Worm (Caenorhabditis elegans): ENCODE data around the gene bre-3.

The bre-3 gene

ce11 chrIII:9453962-9454361 is 31.3 kb downstream of the bre-3 start, which contains the start of gene F54C8.7:
TSS of gene F54C8.7 (minus strand) at chrIII:9454062.
- TF ChIP-seq flh-1 (GFP tag; optimal IDR thresholded peaks at IDR 0.05) (no peak), ces-1 (GFP tag; optimal IDR thresholded peaks at IDR 0.05) (no peak), sptf-1 (tag; optimal IDR thresholded peaks at IDR 0.05) (no peak), lin-32 (GFP tag; optimal IDR thresholded peaks at IDR 0.05) (no peak), lsy-2 (tag; optimal IDR thresholded peaks at IDR 0.05) (no peak), unc-62 (GFP tag; optimal IDR thresholded peaks at IDR 0.05) (no peak), nhr-12 (tag; optimal IDR thresholded peaks at IDR 0.05) (no peak), M03D4.4 (tag; optimal IDR thresholded peaks at IDR 0.05) (no peak), unc-39 (tag; optimal IDR thresholded peaks at IDR 0.05) (no peak), ceh-39 (tag; optimal IDR thresholded peaks at IDR 0.05) (no peak), mls-2 (tag; optimal IDR thresholded peaks at IDR 0.05) (no peak), nhr-2 (tag; optimal IDR thresholded peaks at IDR 0.05) (no peak), nhr-237 (tag; optimal IDR thresholded peaks at IDR 0.05) (no peak), bed-3 (GFP tag; optimal IDR thresholded peaks at IDR 0.05) (no peak), ceh-43 (GFP tag; optimal IDR thresholded peaks at IDR 0.05) (no peak), ceh-83 (GFP tag; optimal IDR thresholded peaks at IDR 0.05) (no peak), blmp-1 (tag; optimal IDR thresholded peaks at IDR 0.05) (no peak), sem-2 (GFP tag; optimal IDR thresholded peaks at IDR 0.05) (no peak), tbx-8 (GFP tag; optimal IDR thresholded peaks at IDR 0.05) (no peak)

- TF ChIP-seq elt-3 (tag; optimal IDR thresholded peaks at IDR 0.05), result no peak
- no peak for TF ChIP-seq bed-3 (GFP tag; optimal IDR thresholded peaks at IDR 0.05)
- TF ChIP-seq elt-1 (tag; optimal IDR thresholded peaks at IDR 0.05; ENCODE audit: borderline replicate concordance, insufficient read depth), result no peak
- no peak for TF ChIP-seq hlh-1 (tag; optimal IDR thresholded peaks at IDR 0.05)
- TF ChIP-seq unc-39 (tag; optimal IDR thresholded peaks at IDR 0.05), result peak; percentile 16
- TF ChIP-seq nhr-237 (tag; optimal IDR thresholded peaks at IDR 0.05), result no peak
- TF ChIP-seq ces-1 (GFP tag; optimal IDR thresholded peaks at IDR 0.05), result peak; percentile 72
- no peak for TF ChIP-seq unc-120 (tag; optimal IDR thresholded peaks at IDR 0.05; ENCODE audit: poor library complexity, severe bottlenecking)
- TF ChIP-seq snpc-4 (tag; optimal IDR thresholded peaks at IDR 0.05), result no peak
- TF ChIP-seq flh-1 (GFP tag; optimal IDR thresholded peaks at IDR 0.05), result no peak
- peak; percentile 24 for TF ChIP-seq ztf-11 (tag; optimal IDR thresholded peaks at IDR 0.05)
- TF ChIP-seq pha-4 (tag; optimal IDR thresholded peaks at IDR 0.05), result no peak
- TF ChIP-seq nhr-12 (tag; optimal IDR thresholded peaks at IDR 0.05), result no peak
- peak; percentile 45 for TF ChIP-seq sptf-1 (tag; optimal IDR thresholded peaks at IDR 0.05)
- TF ChIP-seq ceh-83 (GFP tag; optimal IDR thresholded peaks at IDR 0.05), result no peak
- TF ChIP-seq tbx-8 (GFP tag; optimal IDR thresholded peaks at IDR 0.05), result no peak
- no peak for TF ChIP-seq ceh-39 (tag; optimal IDR thresholded peaks at IDR 0.05)
- TF ChIP-seq unc-62 (GFP tag; optimal IDR thresholded peaks at IDR 0.05), result peak; percentile 22
- TF ChIP-seq nhr-28 (tag; optimal IDR thresholded peaks at IDR 0.05), result no peak
- TF ChIP-seq blmp-1 (tag; optimal IDR thresholded peaks at IDR 0.05), result no peak
- TF ChIP-seq drap-1 (GFP tag; optimal IDR thresholded peaks at IDR 0.05), result no peak
- peak; percentile 76 for TF ChIP-seq ham-2 (GFP tag; optimal IDR thresholded peaks at IDR 0.05)
- TF ChIP-seq mab-5 (tag; optimal IDR thresholded peaks at IDR 0.05), result no peak
- TF ChIP-seq mep-1 (tag; optimal IDR thresholded peaks at IDR 0.05), result peak; percentile 11
- TF ChIP-seq nhr-2 (tag; optimal IDR thresholded peaks at IDR 0.05), result peak; percentile 96
- peak; percentile 83 for TF ChIP-seq mls-2 (tag; optimal IDR thresholded peaks at IDR 0.05)
- TF ChIP-seq ceh-43 (GFP tag; optimal IDR thresholded peaks at IDR 0.05), result peak; percentile 67
- no peak for TF ChIP-seq M03D4.4 (tag; optimal IDR thresholded peaks at IDR 0.05)
- TF ChIP-seq zip-8 (tag; optimal IDR thresholded peaks at IDR 0.05), result no peak
- TF ChIP-seq cnd-1 (tag; optimal IDR thresholded peaks at IDR 0.05), result peak; percentile 11
- peak; percentile 63 for TF ChIP-seq lsy-2 (tag; optimal IDR thresholded peaks at IDR 0.05)
- no peak for TF ChIP-seq sem-2 (GFP tag; optimal IDR thresholded peaks at IDR 0.05)
- TF ChIP-seq lin-13 (tag; optimal IDR thresholded peaks at IDR 0.05), result no peak
- TF ChIP-seq lin-32 (GFP tag; optimal IDR thresholded peaks at IDR 0.05), result peak; percentile 5
- no peak for TF ChIP-seq nhr-76 (tag; optimal IDR thresholded peaks at IDR 0.05)
These were observed 34.3 kb downstream of the bre-3 start for ce11 chrIII:9450933-9451332.

ce11 chrIII:9449831-9450230 is 35.4 kb downstream of the bre-3 start, which contains the start of gene F54C8.6:
TSS of gene F54C8.6 (minus strand) at chrIII:9449931.
- no peak for TF ChIP-seq nhr-237 (tag; optimal IDR thresholded peaks at IDR 0.05)
- no peak for TF ChIP-seq nhr-28 (tag; optimal IDR thresholded peaks at IDR 0.05)
- TF ChIP-seq ceh-39 (tag; optimal IDR thresholded peaks at IDR 0.05), result no peak
- no peak for TF ChIP-seq ceh-83 (GFP tag; optimal IDR thresholded peaks at IDR 0.05)
- TF ChIP-seq zip-8 (tag; optimal IDR thresholded peaks at IDR 0.05), result no peak
- no peak for TF ChIP-seq ztf-11 (tag; optimal IDR thresholded peaks at IDR 0.05)
- no peak for TF ChIP-seq bed-3 (GFP tag; optimal IDR thresholded peaks at IDR 0.05)
- no peak for TF ChIP-seq unc-39 (tag; optimal IDR thresholded peaks at IDR 0.05)
- no peak for TF ChIP-seq nhr-76 (tag; optimal IDR thresholded peaks at IDR 0.05)
- no peak for TF ChIP-seq M03D4.4 (tag; optimal IDR thresholded peaks at IDR 0.05)
- no peak for TF ChIP-seq unc-120 (tag; optimal IDR thresholded peaks at IDR 0.05; ENCODE audit: poor library complexity, severe bottlenecking)
- TF ChIP-seq flh-1 (GFP tag; optimal IDR thresholded peaks at IDR 0.05), result no peak
- TF ChIP-seq cnd-1 (tag; optimal IDR thresholded peaks at IDR 0.05), result no peak
- no peak for TF ChIP-seq ham-2 (GFP tag; optimal IDR thresholded peaks at IDR 0.05)
- no peak for TF ChIP-seq mep-1 (tag; optimal IDR thresholded peaks at IDR 0.05)

Measured in whole organism, mixed stage, embryonic.